Fruit fly (Drosophila melanogaster): Measurements from ENCODE around the gene CG31792.

The CG31792 gene

dm6 chr2L:18974063-18974779 lies 23.0 kb upstream of the CG31792 start, which contains the start of the genes L2HGDH and CG10431:
Gene L2HGDH, minus strand, starts transcription at chr2L:18974448.
Gene CG10431, plus strand, starts transcription at chr2L:18974710.
- TF ChIP-seq noc (tag; optimal IDR thresholded peaks at IDR 0.05), result peak; percentile 78

- TF ChIP-seq noc (tag; optimal IDR thresholded peaks at IDR 0.05), result no peak
Observed at dm6 chr2L:18976749-18977148, 20.5 kb upstream of the CG31792 start.

- TF ChIP-seq noc (tag; optimal IDR thresholded peaks at IDR 0.05), result no peak
Observed at dm6 chr2L:18978923-18979322, 18.3 kb upstream of the CG31792 start.

- no peak for TF ChIP-seq noc (tag; optimal IDR thresholded peaks at IDR 0.05)
Observed at dm6 chr2L:18979407-18979806, 17.8 kb upstream of the CG31792 start.

dm6 chr2L:18980982-18981381 lies 16.3 kb upstream of the CG31792 start:
- no peak for TF ChIP-seq noc (tag; optimal IDR thresholded peaks at IDR 0.05)

- TF ChIP-seq noc (tag; optimal IDR thresholded peaks at IDR 0.05), result no peak
Observed at dm6 chr2L:18981484-18981883, 15.8 kb upstream of the CG31792 start.

- TF ChIP-seq noc (tag; optimal IDR thresholded peaks at IDR 0.05), result no peak
Observed at dm6 chr2L:18981947-18982579, 15.2 kb upstream of the CG31792 start.

dm6 chr2L:18982826-18983758 lies 14.2 kb upstream of the CG31792 start:
- TF ChIP-seq noc (tag; optimal IDR thresholded peaks at IDR 0.05), result no peak

dm6 chr2L:18984158-18984557 lies 13.1 kb upstream of the CG31792 start:
- no peak for TF ChIP-seq noc (tag; optimal IDR thresholded peaks at IDR 0.05)

dm6 chr2L:18985201-18986124 lies 11.8 kb upstream of the CG31792 start:
- TF ChIP-seq noc (tag; optimal IDR thresholded peaks at IDR 0.05), result peak; percentile 83

dm6 chr2L:18986125-18986498 lies 11.1 kb upstream of the CG31792 start:
- TF ChIP-seq noc (tag; optimal IDR thresholded peaks at IDR 0.05), result no peak

dm6 chr2L:18987078-18987895 lies 10.0 kb upstream of the CG31792 start, which contains the start of the genes Swip-1 and EMC5:
Gene Swip-1, minus strand, starts transcription at chr2L:18987280.
Gene EMC5, plus strand, starts transcription at chr2L:18987707.
- peak; percentile 60 for TF ChIP-seq noc (tag; optimal IDR thresholded peaks at IDR 0.05)

dm6 chr2L:18990133-18990532 lies 7.1 kb upstream of the CG31792 start, which contains the start of gene CG15170:
Gene CG15170, minus strand, starts transcription at chr2L:18990233.
- TF ChIP-seq noc (tag; optimal IDR thresholded peaks at IDR 0.05), result no peak

- TF ChIP-seq noc (tag; optimal IDR thresholded peaks at IDR 0.05), result no peak
Observed at dm6 chr2L:18990720-18991119, 6.5 kb upstream of the CG31792 start, which contains the start of gene CG15169. Gene CG15169, plus strand, starts transcription at chr2L:18991020.

Measured in whole organism, larva.